Fruit fly (Drosophila melanogaster) whole organism: Measurements from ENCODE around the gene Dref.

Source experiments
- EcR ChIP-seq, 2 experiments: fragments of >200 bp; optimal IDR thresholded peaks; 2 replicates each; lab custom pipeline; 2017; ENCODE audit warnings: missing biosample characterization in 2 of 2, missing genetic modification characterization in 2 of 2, missing genetic modification reagents in 2 of 2
- pan ChIP-seq: fragments of >200 bp; optimal IDR thresholded peaks from 2 replicates; lab custom pipeline; 2017
- psq ChIP-seq: fragments of >200 bp; optimal IDR thresholded peaks from 2 replicates; lab custom pipeline; 2017
- usp ChIP-seq: fragments of >200 bp; optimal IDR thresholded peaks from 2 replicates; lab custom pipeline; 2017; ENCODE audit warnings: missing biosample characterization, missing genetic modification characterization, mixed read lengths

DNA sequence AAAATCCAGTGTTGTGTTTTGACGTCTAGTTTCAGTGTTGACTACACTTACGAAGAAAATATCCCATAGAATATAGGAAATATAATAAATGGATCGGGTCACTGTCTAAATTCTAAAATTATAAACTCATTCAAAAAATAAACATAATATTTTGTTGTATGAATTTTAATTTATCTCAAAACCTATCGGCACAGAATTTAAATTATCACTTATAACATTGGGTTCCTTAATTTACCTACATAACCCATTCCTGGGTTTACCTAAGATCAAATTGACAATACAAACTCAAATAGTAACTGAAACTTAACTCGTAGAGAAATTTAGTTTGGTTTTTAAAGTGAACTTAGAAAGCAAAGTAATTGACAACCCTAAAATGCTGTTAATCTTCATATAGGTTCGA, 29.5 kb upstream of the Dref start:
- no peak for TF ChIP-seq pan
- no peak for TF ChIP-seq usp
- TF ChIP-seq EcR (GFP tag; optimal IDR thresholded peaks at IDR 0.05; lab: Kevin White, UChicago), result no peak
- TF ChIP-seq psq (lab: Kevin White, UChicago), result no peak
